Fruit fly (Drosophila melanogaster) whole organism, wandering third instar larva: Measurements from ENCODE around the gene Vha36-3.
A peak's percentile ranks its signal among the peaks of the same experiment; 100 is the strongest.
"Not testable (repeated sequence)": the region's sequence is repeated elsewhere in the genome, so short reads cannot be mapped to it uniquely, and the experiment has no call there.

Source experiments
- Abd-B ChIP-seq: fragments of >200 bp; optimal IDR thresholded peaks from 2 replicates; lab custom pipeline; 2017; ENCODE audit warnings: missing biosample characterization, missing genetic modification characterization
- CG32264 ChIP-seq: fragments of 200-800 bp; sonication (Bioruptor generic); optimal IDR thresholded peaks from 2 replicates; lab custom pipeline; 2016; ENCODE audit warnings: missing biosample characterization, missing genetic modification characterization
- CG9705 ChIP-seq: fragments of 200-800 bp; sonication (Bioruptor generic); optimal IDR thresholded peaks from 2 replicates; lab custom pipeline; 2018; ENCODE audit warnings: missing biosample characterization, mild to moderate bottlenecking, missing genetic modification characterization
- CrebA ChIP-seq: fragments of 200-800 bp; sonication (Bioruptor generic); optimal IDR thresholded peaks from 2 replicates; lab custom pipeline; 2016; ENCODE audit warnings: missing biosample characterization, mild to moderate bottlenecking, missing genetic modification characterization, borderline replicate concordance
- Dfd ChIP-seq: fragments of >200 bp; optimal IDR thresholded peaks from 2 replicates; lab custom pipeline; 2017; ENCODE audit warnings: missing biosample characterization, missing genetic modification characterization
- Dif ChIP-seq: fragments of 200-275, 200-300 bp; sonication (Bioruptor generic); optimal IDR thresholded peaks from 2 replicates; lab custom pipeline; 2018; ENCODE audit warnings: missing biosample characterization, missing genetic modification characterization; ENCODE audit not compliant: partially characterized antibody
- GATAd ChIP-seq: sonication (Bioruptor generic); optimal IDR thresholded peaks from 2 replicates; lab custom pipeline; 2016; ENCODE audit warnings: missing biosample characterization, missing genetic modification characterization
- HLH106 ChIP-seq: fragments of 200-800 bp; optimal IDR thresholded peaks from 3 replicates; lab custom pipeline; 2019; ENCODE audit warnings: missing biosample characterization, mild to moderate bottlenecking, missing genetic modification characterization, moderate library complexity
- Hnf4 ChIP-seq: fragments of 200-800 bp; sonication (Bioruptor generic); optimal IDR thresholded peaks from 2 replicates; lab custom pipeline; 2016; ENCODE audit warnings: missing biosample characterization, mild to moderate bottlenecking, missing genetic modification characterization
- Hr78 ChIP-seq: fragments of >200 bp; optimal IDR thresholded peaks from 2 replicates; lab custom pipeline; 2017; ENCODE audit warnings: missing biosample characterization, missing genetic modification characterization
- Hr83 ChIP-seq: fragments of 200-300 bp; sonication (Bioruptor generic); optimal IDR thresholded peaks from 2 replicates; lab custom pipeline; 2016; ENCODE audit warnings: missing biosample characterization, mild to moderate bottlenecking, missing genetic modification characterization, moderate library complexity; ENCODE audit not compliant: poor library complexity, severe bottlenecking
- Jra ChIP-seq: sonication (Bioruptor generic); optimal IDR thresholded peaks from 2 replicates; lab custom pipeline; 2016; ENCODE audit warnings: missing biosample characterization, missing genetic modification characterization
- Mio ChIP-seq: sonication (Bioruptor generic); optimal IDR thresholded peaks from 2 replicates; lab custom pipeline; 2016; ENCODE audit warnings: missing biosample characterization, missing genetic modification characterization
- Myc ChIP-seq: fragments of >200 bp; optimal IDR thresholded peaks from 2 replicates; lab custom pipeline; 2017
- N ChIP-seq: fragments of >200 bp; optimal IDR thresholded peaks from 2 replicates; lab custom pipeline; 2018; ENCODE audit warnings: missing biosample characterization, missing external identifiers, missing genetic modification characterization
- OdsH ChIP-seq: fragments of 200-800 bp; sonication (Bioruptor generic); optimal IDR thresholded peaks from 2 replicates; lab custom pipeline; 2016; ENCODE audit warnings: missing biosample characterization, mild to moderate bottlenecking, missing genetic modification characterization
- Rel ChIP-seq, 2 experiments: fragments of 200-800 bp; sonication (Bioruptor generic) in 1 of 2; optimal IDR thresholded peaks; 2 replicates in 1 of 2; 3 replicates in 1 of 2; lab custom pipeline; 2016 to 2019; ENCODE audit warnings: mild to moderate bottlenecking in 2 of 2, missing biosample characterization in 2 of 2, missing genetic modification characterization in 2 of 2, moderate library complexity in 1 of 2
- Sp1 ChIP-seq: fragments of 200-800 bp; sonication (Bioruptor generic); optimal IDR thresholded peaks from 3 replicates; lab custom pipeline; 2019; ENCODE audit warnings: missing biosample characterization, mild to moderate bottlenecking, missing genetic modification characterization, moderate library complexity
- Vsx2 ChIP-seq: fragments of 200-300, 225-300 bp; sonication (Bioruptor generic); optimal IDR thresholded peaks from 2 replicates; lab custom pipeline; 2018; ENCODE audit warnings: missing biosample characterization, missing genetic modification characterization; ENCODE audit not compliant: partially characterized antibody
- br ChIP-seq: fragments of 200-800 bp; sonication (Bioruptor generic); optimal IDR thresholded peaks from 2 replicates; lab custom pipeline; 2016; ENCODE audit warnings: missing biosample characterization, missing genetic modification characterization
- brk ChIP-seq: fragments of 200-800 bp; sonication (Bioruptor generic); optimal IDR thresholded peaks from 2 replicates; lab custom pipeline; 2016; ENCODE audit warnings: missing biosample characterization, mild to moderate bottlenecking, missing genetic modification characterization
- dl ChIP-seq, 2 experiments: fragments of 175-275, 200-275 bp in 1 of 2; fragments of 200-275 bp in 1 of 2; sonication (Bioruptor generic); optimal IDR thresholded peaks; lab custom pipeline; 2018; ENCODE audit warnings: mild to moderate bottlenecking in 2 of 2, missing biosample characterization in 2 of 2, missing genetic modification characterization in 2 of 2, moderate library complexity in 2 of 2; ENCODE audit not compliant: partially characterized antibody in 2 of 2, insufficient read depth in 1 of 2
- dmrt93B ChIP-seq: fragments of 200-800 bp; sonication (Bioruptor generic); optimal IDR thresholded peaks from 2 replicates; lab custom pipeline; 2018; ENCODE audit warnings: missing biosample characterization, mild to moderate bottlenecking, missing genetic modification characterization
- dsf ChIP-seq: sonication (Bioruptor generic); optimal IDR thresholded peaks from 2 replicates; lab custom pipeline; 2016; ENCODE audit warnings: missing biosample characterization, missing genetic modification characterization, borderline replicate concordance
- ey ChIP-seq: fragments of 200-800 bp; sonication (Bioruptor generic); optimal IDR thresholded peaks from 2 replicates; lab custom pipeline; 2016; ENCODE audit warnings: missing biosample characterization, missing genetic modification characterization
- foxo ChIP-seq, 2 experiments: fragments of 200-800 bp; sonication (Bioruptor generic); optimal IDR thresholded peaks; 2 replicates in 1 of 2; 3 replicates in 1 of 2; lab custom pipeline; 2016 to 2017; ENCODE audit warnings: missing biosample characterization in 2 of 2, missing genetic modification characterization in 2 of 2
- fru ChIP-seq: fragments of 200-800 bp; sonication (Bioruptor generic); optimal IDR thresholded peaks from 3 replicates; lab custom pipeline; 2016; ENCODE audit warnings: missing biosample characterization, mild to moderate bottlenecking, missing genetic modification characterization
- h ChIP-seq: fragments of 200-800 bp; sonication (Bioruptor generic); optimal IDR thresholded peaks from 3 replicates; lab custom pipeline; 2016; ENCODE audit warnings: missing biosample characterization, mild to moderate bottlenecking, missing genetic modification characterization
- jim ChIP-seq: fragments of 175-275, 200-325 bp; sonication (Bioruptor generic); optimal IDR thresholded peaks from 2 replicates; lab custom pipeline; 2016; ENCODE audit warnings: missing biosample characterization, mild to moderate bottlenecking, missing genetic modification characterization
- lola ChIP-seq: fragments of >200 bp; optimal IDR thresholded peaks from 2 replicates; lab custom pipeline; 2017; ENCODE audit warnings: missing biosample characterization, missing genetic modification characterization
- pan ChIP-seq: fragments of >200 bp; optimal IDR thresholded peaks from 2 replicates; lab custom pipeline; 2017
- psq ChIP-seq: fragments of 200-800 bp; sonication (Bioruptor generic); optimal IDR thresholded peaks from 3 replicates; lab custom pipeline; 2017; ENCODE audit warnings: missing biosample characterization, mild to moderate bottlenecking, missing genetic modification characterization, moderate library complexity
- rgr ChIP-seq: fragments of 200-800 bp; sonication (Bioruptor generic); optimal IDR thresholded peaks from 3 replicates; lab custom pipeline; 2016; ENCODE audit warnings: missing biosample characterization, mild to moderate bottlenecking, missing genetic modification characterization
- sage ChIP-seq: fragments of 200-800 bp; sonication (Bioruptor generic); optimal IDR thresholded peaks from 2 replicates; lab custom pipeline; 2016; ENCODE audit warnings: missing biosample characterization, mild to moderate bottlenecking, missing genetic modification characterization
- sv ChIP-seq: fragments of 200-800 bp; sonication (Bioruptor generic); optimal IDR thresholded peaks from 3 replicates; lab custom pipeline; 2016; ENCODE audit warnings: missing biosample characterization, missing genetic modification characterization
- tai ChIP-seq: sonication (Bioruptor generic); optimal IDR thresholded peaks from 2 replicates; lab custom pipeline; 2016; ENCODE audit warnings: missing biosample characterization, missing genetic modification characterization
- usp ChIP-seq: fragments of >200 bp; optimal IDR thresholded peaks from 2 replicates; lab custom pipeline; 2017; ENCODE audit warnings: missing biosample characterization, missing genetic modification characterization
- woc ChIP-seq: sonication (Bioruptor generic); optimal IDR thresholded peaks from 2 replicates; lab custom pipeline; 2016; ENCODE audit warnings: missing biosample characterization, mild to moderate bottlenecking, missing genetic modification characterization

Gene Vha36-3

DNA sequence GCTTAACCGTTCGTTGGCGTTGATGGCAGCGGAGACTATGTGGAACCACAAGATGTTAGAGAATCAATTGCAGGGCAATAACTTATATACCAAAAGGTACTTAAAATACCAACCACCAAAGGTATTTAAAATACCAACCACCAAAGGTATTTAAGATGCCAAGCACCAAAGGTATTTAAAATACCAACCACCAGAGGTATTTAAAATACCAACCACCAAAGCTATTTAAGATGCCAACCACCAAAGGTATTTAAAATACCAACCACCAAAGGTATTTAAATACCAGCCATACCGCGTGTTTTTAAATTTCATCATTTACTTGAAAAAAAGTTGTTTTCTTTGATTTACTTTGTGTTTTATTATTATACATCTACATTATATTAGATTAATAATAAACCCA, 37.1 kb upstream of the Vha36-3 start:
- TF ChIP-seq Mio (GFP tag; lab: Kevin White, UChicago) (no peak), Hr78 (no peak), jim (GFP tag; lab: Kevin White, UChicago) (no peak), Dfd (GFP tag; lab: Kevin White, UChicago) (no peak), CrebA (GFP tag; lab: Kevin White, UChicago) (no peak), foxo (GFP tag; optimal IDR thresholded peaks at IDR 0.05; lab: Kevin White, UChicago) (no peak), CG9705 (no peak), Hr83 (GFP tag; lab: Kevin White, UChicago) (no peak), brk (GFP tag; lab: Kevin White, UChicago) (no peak), tai (GFP tag; lab: Kevin White, UChicago) (no peak), Myc (no peak), Dif (no peak), h (no peak), N (GFP tag; lab: Kevin White, UChicago) (no peak), CG32264 (GFP tag; lab: Kevin White, UChicago) (no peak), sage (GFP tag; lab: Kevin White, UChicago) (no peak), fru (GFP tag; lab: Kevin White, UChicago) (no peak)
- TF ChIP-seq, all 38 proteins: peak for 0

DNA sequence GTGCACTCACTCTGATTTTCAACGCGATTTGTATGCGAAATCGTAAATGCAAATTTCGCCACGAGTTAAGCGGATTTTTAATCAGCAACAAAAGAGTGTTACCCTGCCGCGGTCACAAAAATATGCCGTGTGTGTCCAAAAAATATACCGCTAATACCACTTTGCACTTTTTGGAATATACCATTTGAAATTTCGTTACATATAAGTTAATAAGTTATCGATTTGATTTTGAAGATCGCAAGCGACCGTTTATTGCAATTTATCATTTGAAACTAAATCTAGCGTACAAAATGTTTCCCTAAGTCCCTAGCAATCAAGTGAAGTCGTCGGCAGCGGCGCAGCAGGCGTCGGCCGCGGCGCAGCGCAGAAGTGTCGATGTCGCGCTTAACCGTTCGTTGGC, 29.9 kb upstream of the Vha36-3 start, which contains the start of gene eIF3g1:
TSS of gene eIF3g1 (minus strand) at position 101 of the 400 bp plus-strand sequence.
- TF ChIP-seq Jra (GFP tag; lab: Kevin White, UChicago); br (GFP tag; lab: Kevin White, UChicago); Vsx2: not testable (repeated sequence)

DNA sequence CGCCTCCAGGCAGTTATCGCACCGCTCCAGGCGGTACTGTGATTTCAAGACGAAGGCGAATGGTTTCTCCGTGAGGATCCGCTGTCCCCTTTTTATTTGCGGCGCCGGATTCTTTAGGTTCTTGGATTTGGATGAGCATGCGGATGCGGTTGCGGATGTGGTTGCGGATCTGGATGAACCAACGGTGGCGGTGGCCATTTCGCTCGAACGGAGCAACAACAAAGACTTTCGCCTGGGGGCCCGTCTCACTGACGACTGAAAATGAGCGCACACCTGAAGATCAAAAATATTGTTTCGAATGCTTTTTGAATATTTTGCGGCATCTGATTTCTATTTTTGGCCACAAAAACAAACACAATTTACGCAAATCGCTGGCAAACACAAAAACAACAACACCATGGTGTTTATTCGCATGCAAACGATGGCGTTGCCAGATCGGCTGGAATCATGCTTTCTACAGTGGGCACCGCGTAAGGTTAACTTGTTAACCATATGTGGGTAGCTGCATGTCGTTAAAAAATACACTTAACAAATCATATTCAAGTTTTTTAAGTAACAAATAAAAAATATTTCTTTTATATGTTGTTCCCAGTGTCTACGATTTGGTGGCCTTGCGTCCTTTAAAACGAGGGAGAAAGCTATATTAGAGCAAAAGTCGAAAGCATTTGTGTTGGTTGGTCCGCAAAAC, 28.3 kb upstream of the Vha36-3 start, which contains the start of gene Smyd3:
TSS of gene Smyd3 (minus strand) at position 407 of the 688 bp plus-strand sequence.
- TF ChIP-seq dl (GFP tag; optimal IDR thresholded peaks at IDR 0.05; lab: Kevin White, UChicago; ENCODE audit: insufficient read depth in 1 of 2, partially characterized antibody in 2 of 2): no peak
- peak; percentile 82 for TF ChIP-seq fru (GFP tag; lab: Kevin White, UChicago)
- TF ChIP-seq Dfd (GFP tag; lab: Kevin White, UChicago): no peak
- no peak for TF ChIP-seq usp (GFP tag; lab: Kevin White, UChicago)
- peak; percentile 81 for TF ChIP-seq Hr83 (GFP tag; lab: Kevin White, UChicago)
- no peak for TF ChIP-seq CrebA (GFP tag; lab: Kevin White, UChicago)
- peak; percentile 85 for TF ChIP-seq br (GFP tag; lab: Kevin White, UChicago)
- TF ChIP-seq Dif: no peak
- TF ChIP-seq dsf (GFP tag; lab: Kevin White, UChicago): no peak
- no peak for TF ChIP-seq lola (GFP tag; lab: Kevin White, UChicago)
- peak; percentile 86 for TF ChIP-seq OdsH (GFP tag; lab: Kevin White, UChicago)
- TF ChIP-seq h: peak; percentile 89
- TF ChIP-seq foxo (GFP tag; optimal IDR thresholded peaks at IDR 0.05; lab: Kevin White, UChicago): peak; percentile 65 to 91
- no peak for TF ChIP-seq Rel (GFP tag; optimal IDR thresholded peaks at IDR 0.05; lab: Kevin White, UChicago)
- TF ChIP-seq Rel (tag; optimal IDR thresholded peaks at IDR 0.05; lab: Kevin White, UChicago): peak; percentile 37
- no peak for TF ChIP-seq tai (GFP tag; lab: Kevin White, UChicago)
- TF ChIP-seq Hnf4 (GFP tag; lab: Kevin White, UChicago): no peak
- no peak for TF ChIP-seq jim (GFP tag; lab: Kevin White, UChicago)
- TF ChIP-seq brk (GFP tag; lab: Kevin White, UChicago): no peak
- TF ChIP-seq Mio (GFP tag; lab: Kevin White, UChicago): peak; percentile 9
- TF ChIP-seq Myc: no peak
- no peak for TF ChIP-seq sage (GFP tag; lab: Kevin White, UChicago)
- TF ChIP-seq GATAd (GFP tag; lab: Kevin White, UChicago): peak; percentile 61
- no peak for TF ChIP-seq CG32264 (GFP tag; lab: Kevin White, UChicago)
- TF ChIP-seq Vsx2: no peak
- no peak for TF ChIP-seq Hr78
- TF ChIP-seq N (GFP tag; lab: Kevin White, UChicago): no peak
- no peak for TF ChIP-seq Abd-B (GFP tag; lab: Kevin White, UChicago)
- TF ChIP-seq ey: peak; percentile 86
- peak; percentile 88 for TF ChIP-seq rgr (GFP tag; lab: Kevin White, UChicago)
- peak; percentile 36 for TF ChIP-seq CG9705
- peak; percentile 88 for TF ChIP-seq woc (GFP tag; lab: Kevin White, UChicago)
- no peak for TF ChIP-seq pan (lab: Kevin White, UChicago)
- peak; percentile 76 for TF ChIP-seq sv (GFP tag; lab: Kevin White, UChicago)
- TF ChIP-seq psq: peak; percentile 68
- TF ChIP-seq Sp1 (GFP tag; lab: Kevin White, UChicago): peak; percentile 68
- peak; percentile 73 for TF ChIP-seq HLH106 (tag; lab: Kevin White, UChicago)
- no peak for TF ChIP-seq dmrt93B (GFP tag; lab: Kevin White, UChicago)
- no peak for TF ChIP-seq Jra (GFP tag; lab: Kevin White, UChicago)
